Fruit fly (Drosophila melanogaster): Measurements from ENCODE around the gene Tfb5.
A peak's percentile ranks its signal among the peaks of the same experiment; 100 is the strongest.

- peak; percentile 69 for TF ChIP-seq fkh (GFP tag; optimal IDR thresholded peaks at IDR 0.05)
- peak; percentile 67 for TF ChIP-seq CG16779 (tag; optimal IDR thresholded peaks at IDR 0.05)
- TF ChIP-seq CG3032 (tag; optimal IDR thresholded peaks at IDR 0.05): peak; percentile 88
- TF ChIP-seq CG6163 (GFP tag; IDR thresholded peaks at IDR 0.05): peak; percentile 85
- TF ChIP-seq eg (GFP tag; IDR thresholded peaks at IDR 0.05): peak; percentile 69
- TF ChIP-seq CG6792 (GFP tag; optimal IDR thresholded peaks at IDR 0.05): peak; percentile 87
- TF ChIP-seq Gug (GFP tag; IDR thresholded peaks at IDR 0.05): peak; percentile 75
- TF ChIP-seq OdsH (GFP tag; optimal IDR thresholded peaks at IDR 0.05): peak; percentile 81
- peak; percentile 57 for TF ChIP-seq Blimp-1 (GFP tag; optimal IDR thresholded peaks at IDR 0.05)
- TF ChIP-seq CG6854 (GFP tag; optimal IDR thresholded peaks at IDR 0.05): peak; percentile 79
- peak; percentile 70 to 82 for TF ChIP-seq salr (GFP tag; optimal IDR thresholded peaks at IDR 0.05)
- peak; percentile 74 for TF ChIP-seq net (GFP tag; optimal IDR thresholded peaks at IDR 0.05)
- TF ChIP-seq fd59A (GFP tag; optimal IDR thresholded peaks at IDR 0.05): peak; percentile 88
- TF ChIP-seq Sox102F (GFP tag; optimal IDR thresholded peaks at IDR 0.05): peak; percentile 86
Measured at dm6 chr2L:5000287-5000871, 10.3 kb downstream of the Tfb5 start.
